Worm (Caenorhabditis elegans) whole organism, L4 larva: ENCODE data around the gene R08F11.4.
A peak's percentile ranks its signal among the peaks of the same experiment; 100 is the strongest.

Experiments used
- D1046.2 ChIP-seq: fragments of 200-800 bp; sonication (Bioruptor generic); IDR thresholded peaks from 2 replicates; pipeline ENCODE4 v1.3.6; 2022; ENCODE audit warnings: missing genetic modification characterization, missing compliant biosample characterization
- F37D6.2 ChIP-seq: sonication (generic microtip); optimal IDR thresholded peaks from 2 replicates; lab custom pipeline; 2016; ENCODE audit warnings: mild to moderate bottlenecking, missing genetic modification characterization, missing compliant biosample characterization
- F49E8.2 ChIP-seq: sonication (generic microtip); optimal IDR thresholded peaks from 2 replicates; lab custom pipeline; 2016; ENCODE audit warnings: missing compliant biosample characterization, mild to moderate bottlenecking, missing genetic modification characterization, borderline replicate concordance
- T20F7.1 ChIP-seq: fragments of 200-800 bp; sonication (Bioruptor generic); optimal IDR thresholded peaks from 2 replicates; lab custom pipeline; 2018; ENCODE audit warnings: mild to moderate bottlenecking, missing genetic modification characterization, missing compliant biosample characterization
- Y75B8A.6 ChIP-seq: fragments of 200-800 bp; sonication (Bioruptor generic); IDR thresholded peaks from 2 replicates; pipeline ENCODE4 v1.3.6; 2022; ENCODE audit warnings: missing genetic modification reagents, missing genetic modification characterization, missing compliant biosample characterization
- ZK337.2 ChIP-seq: fragments of 200-800 bp; sonication (Bioruptor generic); IDR thresholded peaks from 2 replicates; pipeline ENCODE4 v1.3.6; 2022; ENCODE audit warnings: missing genetic modification reagents, missing genetic modification characterization, missing compliant biosample characterization
- ZK546.5 ChIP-seq, 2 experiments: sonication (generic microtip); optimal IDR thresholded peaks; 2 replicates each; lab custom pipeline; 2017; ENCODE audit warnings: missing biosample characterization in 2 of 2, missing genetic modification characterization in 2 of 2
- aly-2 ChIP-seq: sonication (generic microtip); optimal IDR thresholded peaks from 2 replicates; lab custom pipeline; 2018; ENCODE audit warnings: missing biosample characterization, missing genetic modification characterization
- arid-1 ChIP-seq: fragments of 200-800 bp; sonication (Bioruptor generic); conservative IDR thresholded peaks from 2 replicates; pipeline ENCODE4 v1.3.6; 2022; ENCODE audit warnings: missing genetic modification reagents, missing genetic modification characterization, missing compliant biosample characterization
- ceh-28 ChIP-seq: fragments of 150-350 bp; optimal IDR thresholded peaks from 2 replicates; lab custom pipeline; 2014; ENCODE audit warnings: missing biosample characterization, missing genetic modification reagents, missing genetic modification characterization
- ceh-32 ChIP-seq: sonication (generic microtip); optimal IDR thresholded peaks from 2 replicates; lab custom pipeline; 2016; ENCODE audit warnings: mild to moderate bottlenecking, missing genetic modification characterization, missing compliant biosample characterization; ENCODE audit not compliant: poor library complexity
- ceh-62 ChIP-seq: sonication (generic microtip); optimal IDR thresholded peaks from 2 replicates; lab custom pipeline; 2017; ENCODE audit warnings: missing biosample characterization, missing genetic modification characterization
- cey-2 ChIP-seq: sonication (generic microtip); optimal IDR thresholded peaks from 3 replicates; lab custom pipeline; 2017; ENCODE audit warnings: missing genetic modification characterization, mild to moderate bottlenecking, missing compliant biosample characterization, antibody characterized with exemption, borderline replicate concordance; ENCODE audit not compliant: insufficient read depth
- daf-19 ChIP-seq: fragments of 200-800 bp; sonication (Bioruptor generic); conservative IDR thresholded peaks from 2 replicates; pipeline ENCODE4 v1.3.6; 2022; ENCODE audit warnings: missing genetic modification characterization, missing compliant biosample characterization
- daf-8 ChIP-seq: fragments of 200-800 bp; sonication (Bioruptor generic); IDR thresholded peaks from 2 replicates; pipeline ENCODE4 v1.3.6; 2022; ENCODE audit warnings: missing genetic modification characterization, missing compliant biosample characterization
- dmd-6 ChIP-seq: fragments of 200-800 bp; sonication (Bioruptor generic); IDR thresholded peaks from 2 replicates; pipeline ENCODE4 v1.3.6; 2022; ENCODE audit warnings: missing genetic modification reagents, missing genetic modification characterization, missing compliant biosample characterization
- dpl-1 ChIP-seq: fragments of 150-350 bp; optimal IDR thresholded peaks from 2 replicates; lab custom pipeline; 2014; ENCODE audit warnings: missing biosample characterization, missing genetic modification reagents, missing genetic modification characterization
- gei-8 ChIP-seq: fragments of 200-800 bp; sonication (Bioruptor generic); optimal IDR thresholded peaks from 2 replicates; lab custom pipeline; 2018; ENCODE audit warnings: mild to moderate bottlenecking, missing genetic modification characterization, missing compliant biosample characterization
- hif-1 ChIP-seq, 2 experiments: sonication (generic microtip); optimal IDR thresholded peaks; 2 replicates each; lab custom pipeline; 2016 to 2017; ENCODE audit warnings: missing compliant biosample characterization in 2 of 2, missing genetic modification characterization in 2 of 2, missing genetic modification reagents in 2 of 2, missing genotype in 2 of 2, mild to moderate bottlenecking in 1 of 2
- hlh-11 ChIP-seq: fragments of 200-800 bp; sonication (Bioruptor generic); optimal IDR thresholded peaks from 2 replicates; lab custom pipeline; 2018; ENCODE audit warnings: mild to moderate bottlenecking, missing genetic modification characterization, missing compliant biosample characterization
- jun-1 ChIP-seq: fragments of 150-350 bp; optimal IDR thresholded peaks from 2 replicates; lab custom pipeline; 2014; ENCODE audit warnings: missing biosample characterization, missing genetic modification reagents, missing genetic modification characterization
- lin-1 ChIP-seq: fragments of 200-800 bp; sonication (Bioruptor generic); IDR thresholded peaks from 2 replicates; pipeline ENCODE4 v1.3.6; 2022; ENCODE audit warnings: missing genetic modification reagents, missing genetic modification characterization, missing compliant biosample characterization
- lin-13 ChIP-seq: fragments of 150-350 bp; optimal IDR thresholded peaks from 2 replicates; lab custom pipeline; 2014; ENCODE audit warnings: missing biosample characterization, missing genetic modification reagents, missing genetic modification characterization
- lin-29 ChIP-seq: fragments of 200-800 bp; sonication (Bioruptor generic); IDR thresholded peaks from 2 replicates; pipeline ENCODE4 v1.3.6; 2022; ENCODE audit warnings: missing genetic modification reagents, missing genetic modification characterization, missing compliant biosample characterization
- lin-38 ChIP-seq: fragments of 200-800 bp; sonication (Bioruptor generic); IDR thresholded peaks from 2 replicates; pipeline ENCODE4 v1.3.6; 2022; ENCODE audit warnings: missing genetic modification reagents, missing genetic modification characterization, missing compliant biosample characterization
- lin-39 ChIP-seq: fragments of 150-350 bp; optimal IDR thresholded peaks from 2 replicates; lab custom pipeline; 2014; ENCODE audit warnings: missing biosample characterization, missing genetic modification reagents, missing genetic modification characterization
- lsy-2 ChIP-seq, 2 experiments: fragments of 150-350 bp in 1 of 2; sonication (generic microtip) in 1 of 2; optimal IDR thresholded peaks; 2 replicates each; lab custom pipeline; 2014 to 2017; ENCODE audit warnings: missing biosample characterization in 2 of 2, missing genetic modification characterization in 2 of 2
- madf-5 ChIP-seq, 2 experiments: fragments of 200-800 bp; sonication (Bioruptor generic); IDR thresholded peaks; 2 replicates each; pipeline ENCODE4 v1.3.6; 2022; ENCODE audit warnings: missing compliant biosample characterization in 2 of 2, missing genetic modification characterization in 2 of 2
- mdl-1 ChIP-seq, 2 experiments: fragments of 150-350 bp in 1 of 2; sonication (generic microtip) in 1 of 2; optimal IDR thresholded peaks; 2 replicates each; lab custom pipeline; 2014 to 2017; ENCODE audit warnings: missing biosample characterization in 2 of 2, missing genetic modification characterization in 2 of 2
- mdt-29 ChIP-seq: fragments of 200-800 bp; sonication (Bioruptor generic); IDR thresholded peaks from 2 replicates; pipeline ENCODE4 v1.3.6; 2022; ENCODE audit warnings: missing genetic modification reagents, missing genetic modification characterization, missing compliant biosample characterization
- mes-2 ChIP-seq: sonication (generic microtip); optimal IDR thresholded peaks from 2 replicates; lab custom pipeline; 2016; ENCODE audit warnings: missing genotype, mild to moderate bottlenecking, missing genetic modification characterization, missing compliant biosample characterization; ENCODE audit not compliant: poor library complexity, severe bottlenecking
- mxl-2 ChIP-seq: fragments of 200-800 bp; sonication (Bioruptor generic); conservative IDR thresholded peaks from 2 replicates; pipeline ENCODE4 v1.3.6; 2022; ENCODE audit warnings: missing genetic modification reagents, missing genetic modification characterization, missing compliant biosample characterization
- nhr-102 ChIP-seq: sonication (generic microtip); optimal IDR thresholded peaks from 2 replicates; lab custom pipeline; 2016; ENCODE audit warnings: mild to moderate bottlenecking, missing genetic modification characterization, moderate library complexity, missing compliant biosample characterization
- nhr-111 ChIP-seq: fragments of 200-800 bp; sonication (Bioruptor generic); optimal IDR thresholded peaks from 2 replicates; lab custom pipeline; 2018; ENCODE audit warnings: mild to moderate bottlenecking, missing genetic modification characterization, missing compliant biosample characterization
- nhr-25 ChIP-seq: sonication (generic microtip); optimal IDR thresholded peaks from 2 replicates; lab custom pipeline; 2017; ENCODE audit warnings: missing genetic modification characterization, mild to moderate bottlenecking, missing compliant biosample characterization, antibody characterized with exemption, moderate library complexity, borderline replicate concordance; ENCODE audit not compliant: insufficient read depth
- nhr-28 ChIP-seq: fragments of 150-350 bp; optimal IDR thresholded peaks from 2 replicates; lab custom pipeline; 2014; ENCODE audit warnings: missing biosample characterization, missing genetic modification characterization
- nhr-41 ChIP-seq: fragments of 200-800 bp; sonication (Bioruptor generic); IDR thresholded peaks from 2 replicates; pipeline ENCODE4 v1.3.6; 2022; ENCODE audit warnings: missing genetic modification reagents, missing genetic modification characterization, missing compliant biosample characterization
- nhr-42 ChIP-seq: fragments of 200-800 bp; sonication (Bioruptor generic); IDR thresholded peaks from 2 replicates; pipeline ENCODE4 v1.3.6; 2022; ENCODE audit warnings: missing genetic modification characterization, missing compliant biosample characterization
- nhr-6 ChIP-seq: fragments of 150-350 bp; optimal IDR thresholded peaks from 2 replicates; lab custom pipeline; 2014; ENCODE audit warnings: missing biosample characterization, missing genetic modification characterization
- nhr-76 ChIP-seq: fragments of 150-350 bp; optimal IDR thresholded peaks from 2 replicates; lab custom pipeline; 2014; ENCODE audit warnings: missing biosample characterization, missing genetic modification characterization
- nhr-77 ChIP-seq: fragments of 150-350 bp; optimal IDR thresholded peaks from 2 replicates; lab custom pipeline; 2014; ENCODE audit warnings: missing biosample characterization, missing genetic modification characterization
- php-3 ChIP-seq: fragments of 200-800 bp; sonication (Bioruptor generic); IDR thresholded peaks from 2 replicates; pipeline ENCODE4 v1.3.6; 2022; ENCODE audit warnings: missing genetic modification reagents, missing genetic modification characterization, missing compliant biosample characterization
- pqm-1 ChIP-seq: sonication (generic microtip); optimal IDR thresholded peaks from 2 replicates; lab custom pipeline; 2017; ENCODE audit warnings: missing biosample characterization, missing genetic modification characterization
- saeg-2 ChIP-seq: fragments of 200-800 bp; sonication (Bioruptor generic); IDR thresholded peaks from 2 replicates; pipeline ENCODE4 v1.3.6; 2022; ENCODE audit warnings: missing genetic modification reagents, missing genetic modification characterization, missing compliant biosample characterization
- sdz-12 ChIP-seq: fragments of 200-800 bp; sonication (Bioruptor generic); optimal IDR thresholded peaks from 2 replicates; lab custom pipeline; 2018; ENCODE audit warnings: mild to moderate bottlenecking, missing genetic modification characterization, missing compliant biosample characterization
- skn-1 ChIP-seq: fragments of 150-350 bp; optimal IDR thresholded peaks from 2 replicates; lab custom pipeline; 2014; ENCODE audit warnings: missing biosample characterization, missing genetic modification characterization
- snpc-4 ChIP-seq: fragments of 150-350 bp; optimal IDR thresholded peaks from 2 replicates; lab custom pipeline; 2014; ENCODE audit warnings: missing biosample characterization, missing genetic modification characterization
- spr-1 ChIP-seq: sonication (generic microtip); optimal IDR thresholded peaks from 2 replicates; lab custom pipeline; 2016; ENCODE audit warnings: mild to moderate bottlenecking, missing genetic modification characterization, missing compliant biosample characterization
- tag-97 ChIP-seq: fragments of 200-800 bp; sonication (Bioruptor generic); IDR thresholded peaks from 2 replicates; pipeline ENCODE4 v1.3.6; 2022; ENCODE audit warnings: missing genetic modification characterization, missing compliant biosample characterization
- unc-130 ChIP-seq: sonication (generic microtip); optimal IDR thresholded peaks from 2 replicates; lab custom pipeline; 2016; ENCODE audit warnings: missing genetic modification reagents, missing genetic modification characterization, missing compliant biosample characterization
- zfp-3 ChIP-seq: fragments of 200-800 bp; sonication (Bioruptor generic); conservative IDR thresholded peaks from 2 replicates; pipeline ENCODE4 v1.3.6; 2022; ENCODE audit warnings: missing genetic modification reagents, missing genetic modification characterization, missing compliant biosample characterization
- ztf-7 ChIP-seq: fragments of 150-350 bp; optimal IDR thresholded peaks from 2 replicates; lab custom pipeline; 2014; ENCODE audit warnings: missing biosample characterization, missing genetic modification characterization

R08F11.4 gene

DNA sequence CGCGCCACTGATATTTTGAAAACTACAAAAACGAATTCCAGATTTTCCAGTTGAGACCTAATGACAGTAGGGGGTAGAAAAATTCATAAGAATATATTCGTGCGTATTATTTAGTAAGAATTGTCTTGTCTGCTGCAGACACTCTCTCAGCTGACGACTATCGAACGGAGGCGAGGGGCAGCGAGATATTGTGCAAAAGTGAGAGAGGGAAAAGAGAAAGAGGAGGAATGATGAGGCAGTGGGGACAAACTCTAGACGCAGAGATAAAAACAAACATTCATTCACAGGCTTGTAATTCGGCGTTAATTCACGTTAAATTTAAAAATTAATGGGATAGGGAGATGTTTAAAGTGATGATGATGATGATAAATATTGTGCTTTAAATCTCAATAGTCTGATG is 48.4 kb downstream of the R08F11.4 start, which contains the start of gene gid-7 (continued):
- no peak for TF ChIP-seq aly-2 (tag; lab: Kevin White, UChicago)
- no peak for TF ChIP-seq lin-39 (tag; lab: Kevin White, UChicago)
- TF ChIP-seq Y75B8A.6 (GFP tag; lab: Robert Waterston, UW) = no peak
- no peak for TF ChIP-seq nhr-6 (tag; lab: Kevin White, UChicago)
- no peak for TF ChIP-seq jun-1
- no peak for TF ChIP-seq hif-1 (tag; optimal IDR thresholded peaks at IDR 0.05; lab: Kevin White, UChicago)
- TF ChIP-seq sdz-12 = no peak
- TF ChIP-seq D1046.2 (GFP tag; lab: Robert Waterston, UW) = no peak
- TF ChIP-seq tag-97 (GFP tag; lab: Robert Waterston, UW) = no peak
- TF ChIP-seq nhr-42 (GFP tag; lab: Robert Waterston, UW) = no peak
- TF ChIP-seq madf-5 (GFP tag; IDR thresholded peaks at IDR 0.05; lab: Robert Waterston, UW) = no peak
- peak in 1 of 2 experiments; percentile 54 for TF ChIP-seq lsy-2 (tag; optimal IDR thresholded peaks at IDR 0.05; lab: Kevin White, UChicago)
- no peak for TF ChIP-seq mdl-1 (tag; optimal IDR thresholded peaks at IDR 0.05; lab: Kevin White, UChicago)
- no peak for TF ChIP-seq ceh-62
- no peak for TF ChIP-seq lin-29 (GFP tag; lab: Robert Waterston, UW)
- TF ChIP-seq F49E8.2 (tag; lab: Kevin White, UChicago) = peak; percentile 5
- TF ChIP-seq zfp-3 (GFP tag; lab: Robert Waterston, UW) = no peak
- no peak for TF ChIP-seq spr-1 (tag; lab: Kevin White, UChicago)
- TF ChIP-seq nhr-111 (GFP tag; lab: Kevin White, UChicago) = no peak
- TF ChIP-seq T20F7.1 (GFP tag; lab: Kevin White, UChicago) = no peak
- peak; percentile 67 for TF ChIP-seq hlh-11 (tag; lab: Kevin White, UChicago)
- peak; percentile 65 for TF ChIP-seq mes-2
- peak; percentile 32 for TF ChIP-seq lin-13
- no peak for TF ChIP-seq pqm-1
- TF ChIP-seq saeg-2 (GFP tag; lab: Robert Waterston, UW) = no peak
- TF ChIP-seq arid-1 (GFP tag; lab: Robert Waterston, UW) = no peak; the same call in 1 of the 2 replicates
- TF ChIP-seq lin-1 (GFP tag; lab: Robert Waterston, UW) = no peak
- TF ChIP-seq mdt-29 (GFP tag; lab: Robert Waterston, UW) = no peak
- TF ChIP-seq nhr-102 (tag; lab: Kevin White, UChicago) = no peak
- no peak for TF ChIP-seq daf-8 (GFP tag; lab: Robert Waterston, UW)
- no peak for TF ChIP-seq skn-1
- no peak for TF ChIP-seq ztf-7 (tag; lab: Kevin White, UChicago)
- TF ChIP-seq php-3 (GFP tag; lab: Robert Waterston, UW) = no peak
- TF ChIP-seq mxl-2 (GFP tag; lab: Robert Waterston, UW) = no peak
- TF ChIP-seq cey-2 (tag; lab: Kevin White, UChicago) = no peak
- no peak for TF ChIP-seq nhr-77 (tag; lab: Kevin White, UChicago)
- no peak for TF ChIP-seq dmd-6 (GFP tag; lab: Robert Waterston, UW)
- no peak for TF ChIP-seq nhr-25 (tag; lab: Kevin White, UChicago)
- TF ChIP-seq ceh-32 (tag; lab: Kevin White, UChicago) = no peak
- no peak for TF ChIP-seq daf-19 (GFP tag; lab: Robert Waterston, UW)
- peak; percentile 2 for TF ChIP-seq unc-130 (GFP tag; lab: Kevin White, UChicago)
- TF ChIP-seq nhr-76 = no peak
- TF ChIP-seq lin-38 (GFP tag; lab: Robert Waterston, UW) = peak; percentile 56
- no peak for TF ChIP-seq ZK546.5 (tag; optimal IDR thresholded peaks at IDR 0.05; lab: Kevin White, UChicago)
- TF ChIP-seq snpc-4 (tag; lab: Kevin White, UChicago) = no peak
- no peak for TF ChIP-seq ceh-28 (tag; lab: Kevin White, UChicago)
- TF ChIP-seq gei-8 (GFP tag; lab: Kevin White, UChicago) = no peak
- no peak for TF ChIP-seq F37D6.2
- no peak for TF ChIP-seq nhr-41 (GFP tag; lab: Robert Waterston, UW)
- TF ChIP-seq dpl-1 = peak; percentile 63
- TF ChIP-seq ZK337.2 (GFP tag; lab: Robert Waterston, UW) = no peak
- peak; percentile 20 for TF ChIP-seq nhr-28 (tag; lab: Kevin White, UChicago)
